Fruit fly (Drosophila melanogaster) whole organism: ENCODE data around the gene CG45067.

Experiments used
- CG8478 ChIP-seq: fragments of >200 bp; optimal IDR thresholded peaks from 2 replicates; lab custom pipeline; 2018; ENCODE audit warnings: inconsistent platforms
- Dll ChIP-seq: fragments of >200 bp; optimal IDR thresholded peaks from 2 replicates; lab custom pipeline; 2017
- EcR ChIP-seq, 2 experiments: fragments of >200 bp; optimal IDR thresholded peaks; 2 replicates each; lab custom pipeline; 2017; ENCODE audit warnings: missing biosample characterization in 2 of 2, missing genetic modification characterization in 2 of 2, missing genetic modification reagents in 2 of 2
- psq ChIP-seq: fragments of >200 bp; optimal IDR thresholded peaks from 2 replicates; lab custom pipeline; 2017

- TF ChIP-seq Dll (no peak), psq (lab: Kevin White, UChicago) (no peak), CG8478 (lab: Kevin White, UChicago) (no peak), EcR (GFP tag; optimal IDR thresholded peaks at IDR 0.05; lab: Kevin White, UChicago) (no peak)
Measured at dm6 chr3L:3108040-3108615, 6.1 kb downstream of the CG45067 start.
